Fruit fly (Drosophila melanogaster) whole organism, embryonic: ENCODE data around the gene fit.

ENCODE experiments used
- Bgb ChIP-seq: fragments of 200-800 bp; sonication (Bioruptor generic); IDR thresholded peaks from 2 replicates; pipeline ENCODE4 v1.3.6; 2022; ENCODE audit warnings: missing biosample characterization, missing genetic modification characterization; ENCODE audit not compliant: partially characterized antibody
- CG10267 ChIP-seq: fragments of 200-800 bp; sonication (Bioruptor generic); optimal IDR thresholded peaks from 2 replicates; lab custom pipeline; 2018; ENCODE audit warnings: missing biosample characterization, mild to moderate bottlenecking, missing genetic modification characterization, moderate library complexity
- CG11504 ChIP-seq: fragments of 200-800 bp; sonication (Bioruptor generic); optimal IDR thresholded peaks from 3 replicates; lab custom pipeline; 2019; ENCODE audit warnings: missing biosample characterization, mild to moderate bottlenecking, missing genetic modification characterization, moderate library complexity
- CG13287 ChIP-seq: fragments of 200-800 bp; sonication (Bioruptor generic); IDR thresholded peaks from 2 replicates; pipeline ENCODE4 v1.3.6; 2022; ENCODE audit warnings: missing biosample characterization, missing genetic modification characterization; ENCODE audit not compliant: partially characterized antibody
- CG14860 ChIP-seq: fragments of 200-800 bp; sonication (Bioruptor generic); IDR thresholded peaks from 3 replicates; pipeline ENCODE4 v1.3.6; 2022; ENCODE audit warnings: missing biosample characterization, missing genetic modification characterization; ENCODE audit not compliant: partially characterized antibody
- CG16813 ChIP-seq: fragments of 200-800 bp; sonication (Bioruptor generic); IDR thresholded peaks from 3 replicates; pipeline ENCODE4 v1.3.6; 2022; ENCODE audit warnings: missing biosample characterization, missing genetic modification characterization; ENCODE audit not compliant: partially characterized antibody
- CG17186 ChIP-seq: fragments of 200-800 bp; sonication (Bioruptor generic); optimal IDR thresholded peaks from 3 replicates; lab custom pipeline; 2017; ENCODE audit warnings: missing biosample characterization, missing genetic modification reagents, missing genetic modification characterization
- CG2129 ChIP-seq: fragments of 200-800 bp; sonication (Bioruptor generic); IDR thresholded peaks from 2 replicates; pipeline ENCODE4 v1.3.6; 2022; ENCODE audit warnings: missing biosample characterization, missing genetic modification characterization; ENCODE audit not compliant: partially characterized antibody
- CG34224 ChIP-seq: fragments of 200-800 bp; sonication (Bioruptor generic); IDR thresholded peaks from 3 replicates; pipeline ENCODE4 v1.3.6; 2022; ENCODE audit warnings: missing biosample characterization, missing genetic modification characterization; ENCODE audit not compliant: partially characterized antibody
- CG4617 ChIP-seq: fragments of 200-800 bp; sonication (Bioruptor generic); optimal IDR thresholded peaks from 3 replicates; lab custom pipeline; 2016; ENCODE audit warnings: missing biosample characterization, missing genetic modification characterization, borderline replicate concordance
- CG4730 ChIP-seq: fragments of 200-800 bp; sonication (Bioruptor generic); IDR thresholded peaks from 2 replicates; pipeline ENCODE4 v1.3.6; 2022; ENCODE audit warnings: missing biosample characterization, missing genetic modification characterization
- CG6791 ChIP-seq: fragments of 200-800 bp; sonication (Bioruptor generic); IDR thresholded peaks from 3 replicates; pipeline ENCODE4 v1.3.6; 2022; ENCODE audit warnings: missing biosample characterization, missing genetic modification characterization; ENCODE audit not compliant: partially characterized antibody
- D19B ChIP-seq: fragments of 200-800 bp; sonication (Bioruptor generic); optimal IDR thresholded peaks from 2 replicates; lab custom pipeline; 2017; ENCODE audit warnings: missing biosample characterization, mild to moderate bottlenecking, missing genetic modification characterization
- Dll ChIP-seq: fragments of 200-800 bp; sonication (Bioruptor generic); IDR thresholded peaks from 4 replicates; pipeline ENCODE4 v1.3.6; 2022; ENCODE audit warnings: missing biosample characterization, missing genetic modification characterization; ENCODE audit not compliant: partially characterized antibody
- E2f2 ChIP-seq: fragments of 200-800 bp; sonication (Bioruptor generic); IDR thresholded peaks from 2 replicates; pipeline ENCODE4 v1.3.6; 2022; ENCODE audit warnings: missing biosample characterization, missing genetic modification characterization
- Eip74EF ChIP-seq, 2 experiments: fragments of 200-800 bp in 1 of 2; fragments of >200 bp in 1 of 2; sonication (Bioruptor generic) in 1 of 2; optimal IDR thresholded peaks; 2 replicates each; lab custom pipeline; 2017 to 2019; ENCODE audit warnings: missing biosample characterization in 2 of 2, missing genetic modification characterization in 2 of 2, mild to moderate bottlenecking in 1 of 2, moderate library complexity in 1 of 2
- HLH4C ChIP-seq: fragments of 200-800 bp; sonication (Bioruptor generic); IDR thresholded peaks from 3 replicates; pipeline ENCODE4 v1.3.6; 2022; ENCODE audit warnings: missing biosample characterization, missing genetic modification characterization; ENCODE audit not compliant: partially characterized antibody
- HLH54F ChIP-seq: fragments of 200-800 bp; sonication (Bioruptor generic); optimal IDR thresholded peaks from 3 replicates; lab custom pipeline; 2016; ENCODE audit warnings: missing biosample characterization, missing genetic modification characterization
- Lpt ChIP-seq: fragments of >200 bp; optimal IDR thresholded peaks from 2 replicates; lab custom pipeline; 2018; ENCODE audit warnings: missing biosample characterization, missing genetic modification characterization
- MBD-R2 ChIP-seq: fragments of 200-800 bp; sonication (Bioruptor generic); IDR thresholded peaks from 2 replicates; pipeline ENCODE4 v1.3.6; 2022; ENCODE audit warnings: missing biosample characterization, missing genetic modification characterization
- MESR4 ChIP-seq: fragments of 200-800 bp; sonication (Bioruptor generic); optimal IDR thresholded peaks from 2 replicates; lab custom pipeline; 2018; ENCODE audit warnings: missing biosample characterization, mild to moderate bottlenecking, missing genetic modification characterization, moderate library complexity
- MTF-1 ChIP-seq: fragments of 200-800 bp; sonication (Bioruptor generic); optimal IDR thresholded peaks from 2 replicates; lab custom pipeline; 2018; ENCODE audit warnings: missing biosample characterization, mild to moderate bottlenecking, missing genetic modification characterization, borderline replicate concordance
- Meics ChIP-seq: fragments of 200-800 bp; sonication (Bioruptor generic); optimal IDR thresholded peaks from 2 replicates; lab custom pipeline; 2017; ENCODE audit warnings: missing biosample characterization, mild to moderate bottlenecking, missing genetic modification characterization
- Pdp1 ChIP-seq, 2 experiments: fragments of 200-800 bp; sonication (Bioruptor generic); optimal IDR thresholded peaks; 3 replicates each; lab custom pipeline; 2016; ENCODE audit warnings: missing biosample characterization in 2 of 2, missing genetic modification characterization in 2 of 2, mild to moderate bottlenecking in 1 of 2, moderate library complexity in 1 of 2
- Scr ChIP-seq: fragments of 200-800 bp; sonication (Bioruptor generic); IDR thresholded peaks from 2 replicates; pipeline ENCODE4 v1.3.6; 2022; ENCODE audit warnings: missing biosample characterization, missing genetic modification characterization; ENCODE audit not compliant: partially characterized antibody
- amos ChIP-seq: fragments of 200-800 bp; sonication (Bioruptor generic); IDR thresholded peaks from 2 replicates; pipeline ENCODE4 v1.3.6; 2022; ENCODE audit warnings: missing biosample characterization, missing genetic modification characterization; ENCODE audit not compliant: partially characterized antibody
- ato ChIP-seq: fragments of 200-800 bp; sonication (Bioruptor generic); IDR thresholded peaks from 2 replicates; pipeline ENCODE4 v1.3.6; 2022; ENCODE audit warnings: missing biosample characterization, missing genetic modification characterization; ENCODE audit not compliant: partially characterized antibody
- cas ChIP-seq: fragments of 200-800 bp; sonication (Bioruptor generic); IDR thresholded peaks from 2 replicates; pipeline ENCODE4 v1.3.6; 2022; ENCODE audit warnings: missing biosample characterization, missing genetic modification characterization
- chinmo ChIP-seq: fragments of 200-800 bp; sonication (Bioruptor generic); IDR thresholded peaks from 4 replicates; pipeline ENCODE4 v1.3.6; 2022; ENCODE audit warnings: missing biosample characterization, missing genetic modification characterization; ENCODE audit not compliant: partially characterized antibody
- crol ChIP-seq: fragments of 200-800 bp; sonication (Bioruptor generic); IDR thresholded peaks from 2 replicates; pipeline ENCODE4 v1.3.6; 2022; ENCODE audit warnings: missing biosample characterization, missing genetic modification characterization
- crp ChIP-seq, 2 experiments: fragments of 200-800 bp; sonication (Bioruptor generic); optimal IDR thresholded peaks; 2 replicates in 1 of 2; 3 replicates in 1 of 2; lab custom pipeline; 2017; ENCODE audit warnings: missing biosample characterization in 2 of 2, missing genetic modification characterization in 2 of 2, mild to moderate bottlenecking in 1 of 2, moderate library complexity in 1 of 2
- ems ChIP-seq: fragments of 200-800 bp; sonication (Bioruptor generic); optimal IDR thresholded peaks from 3 replicates; lab custom pipeline; 2016; ENCODE audit warnings: missing biosample characterization, missing genetic modification characterization
- exex ChIP-seq: fragments of 200-800 bp; sonication (Bioruptor generic); optimal IDR thresholded peaks from 4 replicates; lab custom pipeline; 2018; ENCODE audit warnings: missing biosample characterization, mild to moderate bottlenecking, missing genetic modification characterization, moderate library complexity
- fd96Cb ChIP-seq: fragments of 200-800 bp; sonication (Bioruptor generic); optimal IDR thresholded peaks from 2 replicates; lab custom pipeline; 2018; ENCODE audit warnings: missing biosample characterization, mild to moderate bottlenecking, missing genetic modification characterization, moderate library complexity
- hb ChIP-seq: fragments of 200-800 bp; sonication (Bioruptor generic); IDR thresholded peaks from 3 replicates; pipeline ENCODE4 v1.3.6; 2022; ENCODE audit warnings: missing biosample characterization, missing genetic modification characterization; ENCODE audit not compliant: partially characterized antibody
- inv ChIP-seq: fragments of 200-800 bp; sonication (Bioruptor generic); IDR thresholded peaks from 2 replicates; pipeline ENCODE4 v1.3.6; 2022; ENCODE audit warnings: missing biosample characterization, missing genetic modification characterization; ENCODE audit not compliant: partially characterized antibody
- ken ChIP-seq: fragments of 200-800 bp; sonication (Bioruptor generic); IDR thresholded peaks from 3 replicates; pipeline ENCODE4 v1.3.6; 2022; ENCODE audit warnings: missing biosample characterization, missing genetic modification characterization
- lab ChIP-seq: fragments of 200-800 bp; sonication (Bioruptor generic); optimal IDR thresholded peaks from 3 replicates; lab custom pipeline; 2017; ENCODE audit warnings: missing biosample characterization, missing genetic modification characterization, mild to moderate bottlenecking, moderate library complexity, missing genetic modification reagents
- mld ChIP-seq: fragments of 200-800 bp; sonication (Bioruptor generic); IDR thresholded peaks from 3 replicates; pipeline ENCODE4 v1.3.6; 2022; ENCODE audit warnings: missing biosample characterization, missing genetic modification characterization; ENCODE audit not compliant: partially characterized antibody
- sima ChIP-seq: fragments of 200-800 bp; sonication (Bioruptor generic); optimal IDR thresholded peaks from 2 replicates; lab custom pipeline; 2016; ENCODE audit warnings: missing biosample characterization, missing genetic modification characterization
- slbo ChIP-seq: fragments of 200-800 bp; sonication (Bioruptor generic); IDR thresholded peaks from 2 replicates; pipeline ENCODE4 v1.3.6; 2022; ENCODE audit warnings: missing biosample characterization, missing genetic modification characterization
- sna ChIP-seq: fragments of 200-800 bp; sonication (Bioruptor generic); IDR thresholded peaks from 2 replicates; pipeline ENCODE4 v1.3.6; 2022; ENCODE audit warnings: missing biosample characterization, missing genetic modification characterization; ENCODE audit not compliant: partially characterized antibody
- stc ChIP-seq: fragments of 200-800 bp; sonication (Bioruptor generic); IDR thresholded peaks from 2 replicates; pipeline ENCODE4 v1.3.6; 2022; ENCODE audit warnings: missing biosample characterization, missing genetic modification characterization
- stwl ChIP-seq: fragments of 200-800 bp; sonication (Bioruptor generic); optimal IDR thresholded peaks from 3 replicates; lab custom pipeline; 2018; ENCODE audit warnings: missing biosample characterization, mild to moderate bottlenecking, missing genetic modification characterization, moderate library complexity
- tna ChIP-seq: fragments of 200-800 bp; sonication (Bioruptor generic); IDR thresholded peaks from 2 replicates; pipeline ENCODE4 v1.3.6; 2022; ENCODE audit warnings: missing biosample characterization, missing genetic modification characterization; ENCODE audit not compliant: partially characterized antibody
- unc-4 ChIP-seq: fragments of 200-800 bp; sonication (Bioruptor generic); IDR thresholded peaks from 2 replicates; pipeline ENCODE4 v1.3.6; 2022; ENCODE audit warnings: missing biosample characterization, missing genetic modification characterization; ENCODE audit not compliant: partially characterized antibody
- wor ChIP-seq: fragments of 200-800 bp; sonication (Bioruptor generic); IDR thresholded peaks from 2 replicates; pipeline ENCODE4 v1.3.6; 2022; ENCODE audit warnings: missing biosample characterization, missing genetic modification characterization

fit gene

dm6 chr3R:21878473-21878872 lies 5.8 kb downstream of the fit start, which contains the start of gene CG34148 (continued):
- TF ChIP-seq lab (GFP tag; lab: Kevin White, UChicago), result no peak
- TF ChIP-seq CG11504 (tag; lab: Kevin White, UChicago), result no peak
- TF ChIP-seq CG17186 (GFP tag; lab: Kevin White, UChicago), result no peak
- no peak for TF ChIP-seq ems (GFP tag; lab: Kevin White, UChicago)
- TF ChIP-seq CG4617 (GFP tag; lab: Kevin White, UChicago), result peak; percentile 37
- peak; percentile 34 for TF ChIP-seq CG10267 (tag; lab: Kevin White, UChicago)
- TF ChIP-seq sna, result peak; percentile 88
- TF ChIP-seq chinmo (GFP tag; lab: Robert Waterston, UW), result 0 out of 4 replicates have a peak, but pooled peaks have one; percentile 81
- no peak for TF ChIP-seq cas (GFP tag; lab: Robert Waterston, UW)
- TF ChIP-seq Bgb, result peak; percentile 71
- peak; percentile 85 for TF ChIP-seq ato (GFP tag; lab: Robert Waterston, UW)
- peak; percentile 51 for TF ChIP-seq CG2129
- TF ChIP-seq stwl (tag; lab: Kevin White, UChicago), result peak; percentile 53
- TF ChIP-seq MBD-R2 (GFP tag; lab: Robert Waterston, UW), result peak; percentile 69
- no peak for TF ChIP-seq Meics (GFP tag; lab: Kevin White, UChicago)
- TF ChIP-seq inv (GFP tag; lab: Robert Waterston, UW), result peak; percentile 36; the same call in 1 of the 2 replicates
- TF ChIP-seq exex (tag; lab: Kevin White, UChicago), result no peak
- no peak for TF ChIP-seq wor (GFP tag; lab: Robert Waterston, UW)
- TF ChIP-seq CG4730 (GFP tag; lab: Robert Waterston, UW), result no peak
- peak; percentile 63; the same call in 1 of the 3 replicates for TF ChIP-seq hb (GFP tag; lab: Robert Waterston, UW)
- peak; percentile 83 for TF ChIP-seq CG6791 (GFP tag; lab: Robert Waterston, UW)
- peak; percentile 45 to 90 for TF ChIP-seq crp (GFP tag; optimal IDR thresholded peaks at IDR 0.05; lab: Kevin White, UChicago)
- peak; percentile 90 for TF ChIP-seq tna (GFP tag; lab: Robert Waterston, UW)
- peak; percentile 83 for TF ChIP-seq CG13287 (GFP tag; lab: Robert Waterston, UW)
- no peak for TF ChIP-seq ken (GFP tag; lab: Robert Waterston, UW)
- no peak for TF ChIP-seq sima (GFP tag; lab: Kevin White, UChicago)
- peak; percentile 74 for TF ChIP-seq Scr
- TF ChIP-seq Dll, result peak; percentile 82
- no peak for TF ChIP-seq MTF-1 (GFP tag; lab: Kevin White, UChicago)
- TF ChIP-seq MESR4 (GFP tag; lab: Kevin White, UChicago), result peak; percentile 60
- TF ChIP-seq HLH54F, result no peak
- peak; percentile 92 for TF ChIP-seq E2f2 (GFP tag; lab: Robert Waterston, UW)
- peak; percentile 67; the same call in 2 of the 3 replicates for TF ChIP-seq mld (GFP tag; lab: Robert Waterston, UW)
- no peak for TF ChIP-seq stc (GFP tag; lab: Robert Waterston, UW)
- TF ChIP-seq amos (GFP tag; lab: Robert Waterston, UW), result peak; percentile 65; the same call in 1 of the 2 replicates
- no peak for TF ChIP-seq slbo
- no peak for TF ChIP-seq D19B (GFP tag; lab: Kevin White, UChicago)
- TF ChIP-seq Eip74EF (GFP tag; optimal IDR thresholded peaks at IDR 0.05; lab: Kevin White, UChicago), result no peak
- peak; percentile 90 for TF ChIP-seq CG34224
- TF ChIP-seq fd96Cb (tag; lab: Kevin White, UChicago), result no peak
- peak in 1 of 2 experiments; percentile 94 for TF ChIP-seq Pdp1 (GFP tag; optimal IDR thresholded peaks at IDR 0.05; lab: Kevin White, UChicago)
- TF ChIP-seq Lpt (GFP tag; lab: Kevin White, UChicago), result no peak
- peak; percentile 61; the same call in 2 of the 3 replicates for TF ChIP-seq CG16813 (GFP tag; lab: Robert Waterston, UW)
- peak; percentile 72; the same call in 2 of the 3 replicates for TF ChIP-seq CG14860
- TF ChIP-seq crol (GFP tag; lab: Robert Waterston, UW), result no peak
- peak; percentile 73 for TF ChIP-seq unc-4 (GFP tag; lab: Robert Waterston, UW)
- TF ChIP-seq HLH4C (GFP tag; lab: Robert Waterston, UW), result peak; percentile 87
